Worm (Caenorhabditis elegans) whole organism, L4 larva: ENCODE results near the gene K11H3.2.

Source experiments
- daf-12 ChIP-seq: fragments of 150-350 bp; optimal IDR thresholded peaks from 2 replicates; lab custom pipeline; 2014; ENCODE audit warnings: missing biosample characterization, missing genetic modification reagents, missing genetic modification characterization
- hlh-11 ChIP-seq: fragments of 200-800 bp; sonication (Bioruptor generic); optimal IDR thresholded peaks from 2 replicates; lab custom pipeline; 2018; ENCODE audit warnings: mild to moderate bottlenecking, missing genetic modification characterization, missing compliant biosample characterization
- vab-7 ChIP-seq: fragments of 200-800 bp; sonication (Bioruptor generic); IDR thresholded peaks from 2 replicates; pipeline ENCODE4 v1.3.6; 2022; ENCODE audit warnings: missing genetic modification reagents, missing genetic modification characterization, missing compliant biosample characterization

DNA sequence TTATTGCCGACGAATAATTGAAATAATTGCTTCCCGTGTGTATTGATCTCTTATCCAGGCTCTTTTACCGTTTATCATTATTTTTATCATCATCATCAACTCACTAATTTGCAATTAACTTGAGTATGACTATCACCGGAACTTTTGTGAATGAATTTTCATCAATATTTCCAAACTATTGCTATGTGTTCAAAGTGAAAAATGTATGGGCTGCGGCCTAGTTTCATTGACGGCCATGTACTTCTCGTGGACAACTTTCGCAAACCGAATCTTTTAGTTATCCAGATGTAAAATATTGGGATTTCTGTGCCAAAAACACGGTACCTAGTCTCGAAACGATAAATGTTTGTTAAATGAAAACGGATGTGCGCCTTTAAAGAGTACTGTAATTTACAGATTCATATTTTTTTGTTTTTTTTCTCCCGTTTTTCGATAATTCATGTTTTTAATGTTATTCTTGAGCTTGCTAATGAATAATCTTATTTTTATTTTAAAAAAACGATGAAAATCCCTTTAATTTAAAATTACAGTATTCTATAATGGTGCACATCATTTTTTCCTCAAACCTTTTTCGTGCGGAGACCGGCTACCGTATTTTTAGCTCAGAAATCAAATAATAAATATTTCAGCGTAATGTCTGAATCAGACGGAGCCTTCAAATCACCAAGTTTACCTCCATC, 47.6 kb upstream of the K11H3.2 start, which contains the start of gene ZK632.2:
- no peak for TF ChIP-seq daf-12
- TF ChIP-seq vab-7 (GFP tag; lab: Robert Waterston, UW), result no peak
- no peak for TF ChIP-seq hlh-11 (tag; lab: Kevin White, UChicago)
